Worm (Caenorhabditis elegans): ENCODE measurements around the gene F33G12.7.

- TF ChIP-seq F23B12.7 (tag; optimal IDR thresholded peaks at IDR 0.05; ENCODE audit: insufficient read depth) (no peak), unc-130 (GFP tag; optimal IDR thresholded peaks at IDR 0.05) (no peak), D2030.7 (GFP tag; IDR thresholded peaks at IDR 0.05) (no peak), mxl-1 (tag; optimal IDR thresholded peaks at IDR 0.05) (no peak), snpc-1.3 (tag; optimal IDR thresholded peaks at IDR 0.05; ENCODE audit: insufficient read depth) (no peak), atf-7 (tag; optimal IDR thresholded peaks at IDR 0.05) (no peak), zfh-2 (GFP tag; conservative IDR thresholded peaks at IDR 0.05) (no peak)
These were observed 10.3 kb upstream of the F33G12.7 start for ce11 chrII:5050776-5051175.

All from whole organism, young adult.